Fruit fly (Drosophila melanogaster): ENCODE results near the gene CG8492.
A peak's percentile ranks its signal among the peaks of the same experiment; 100 is the strongest.

CG8492 gene

DNA sequence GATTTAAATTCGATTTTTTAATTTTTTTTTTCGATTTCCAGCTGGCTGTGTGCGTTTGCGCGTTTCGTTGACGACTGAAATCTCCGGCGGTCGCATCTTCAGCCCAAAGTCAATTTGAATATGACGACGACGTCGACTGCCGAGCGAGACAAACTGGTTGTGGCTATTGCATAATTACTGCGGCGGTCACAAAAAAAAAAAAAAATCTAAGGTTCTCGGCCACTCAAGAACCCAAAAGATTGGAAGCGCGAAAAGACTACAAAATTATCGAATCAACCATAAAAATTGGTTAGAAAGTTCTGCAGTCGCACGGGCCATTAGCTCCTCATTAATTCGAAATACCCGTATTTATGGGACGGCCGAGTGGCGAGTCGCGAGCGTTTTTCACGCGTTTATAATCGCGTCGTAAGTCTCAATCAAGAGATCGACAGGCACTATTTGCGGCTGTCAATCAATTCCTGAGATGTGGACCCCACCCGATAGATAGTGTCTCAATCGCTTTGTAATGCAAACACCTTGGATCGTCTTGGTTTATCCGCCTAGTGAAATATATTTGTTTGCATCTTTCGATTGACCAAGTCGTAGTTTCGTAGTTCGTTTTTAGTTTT, at the start of gene CG8492:
TSS of gene CG8492 (minus strand) at position 51 of the 608 bp plus-strand sequence.
- no peak for TF ChIP-seq lilli (GFP tag; optimal IDR thresholded peaks at IDR 0.05)
- no peak for TF ChIP-seq CG6765 (GFP tag; optimal IDR thresholded peaks at IDR 0.05)
- TF ChIP-seq CG9876 (GFP tag; optimal IDR thresholded peaks at IDR 0.05): no peak
- TF ChIP-seq sqz (GFP tag; optimal IDR thresholded peaks at IDR 0.05): peak; percentile 43
- no peak for TF ChIP-seq CG8290 (GFP tag; optimal IDR thresholded peaks at IDR 0.05)
- TF ChIP-seq CG8290 (tag; optimal IDR thresholded peaks at IDR 0.05): no peak
- no peak for TF ChIP-seq cato (GFP tag; optimal IDR thresholded peaks at IDR 0.05; ENCODE audit: borderline replicate concordance)
- no peak for TF ChIP-seq CG7271 (tag; optimal IDR thresholded peaks at IDR 0.05)
- no peak for TF ChIP-seq CG11398 (GFP tag; optimal IDR thresholded peaks at IDR 0.05)
- peak; percentile 63; the same call in 2 of the 4 replicates for TF ChIP-seq chinmo (GFP tag; IDR thresholded peaks at IDR 0.05; ENCODE audit: partially characterized antibody)
- peak; percentile 98 for TF ChIP-seq CG8359 (GFP tag; optimal IDR thresholded peaks at IDR 0.05; ENCODE audit: borderline replicate concordance)
- no peak for TF ChIP-seq gfzf (GFP tag; optimal IDR thresholded peaks at IDR 0.05)
- TF ChIP-seq ftz-f1 (GFP tag; optimal IDR thresholded peaks at IDR 0.05): no peak
- TF ChIP-seq Mad (GFP tag; optimal IDR thresholded peaks at IDR 0.05): no peak
- TF ChIP-seq grn (GFP tag; optimal IDR thresholded peaks at IDR 0.05): no peak
- TF ChIP-seq esg (GFP tag; conservative IDR thresholded peaks at IDR 0.05): no peak
- TF ChIP-seq Asciz (GFP tag; optimal IDR thresholded peaks at IDR 0.05): no peak
- TF ChIP-seq gem (tag; optimal IDR thresholded peaks at IDR 0.05): no peak
- TF ChIP-seq CG15514 (GFP tag; optimal IDR thresholded peaks at IDR 0.05): no peak
- peak; percentile 53; the same call in 1 of the 2 replicates for TF ChIP-seq vvl (GFP tag; IDR thresholded peaks at IDR 0.05)
- no peak for TF ChIP-seq Stat92E (GFP tag; optimal IDR thresholded peaks at IDR 0.05)
- no peak for TF ChIP-seq CG13424 (tag; optimal IDR thresholded peaks at IDR 0.05)
- TF ChIP-seq CG12391 (tag; optimal IDR thresholded peaks at IDR 0.05): no peak
- TF ChIP-seq CG30431 (GFP tag; optimal IDR thresholded peaks at IDR 0.05): no peak

DNA sequence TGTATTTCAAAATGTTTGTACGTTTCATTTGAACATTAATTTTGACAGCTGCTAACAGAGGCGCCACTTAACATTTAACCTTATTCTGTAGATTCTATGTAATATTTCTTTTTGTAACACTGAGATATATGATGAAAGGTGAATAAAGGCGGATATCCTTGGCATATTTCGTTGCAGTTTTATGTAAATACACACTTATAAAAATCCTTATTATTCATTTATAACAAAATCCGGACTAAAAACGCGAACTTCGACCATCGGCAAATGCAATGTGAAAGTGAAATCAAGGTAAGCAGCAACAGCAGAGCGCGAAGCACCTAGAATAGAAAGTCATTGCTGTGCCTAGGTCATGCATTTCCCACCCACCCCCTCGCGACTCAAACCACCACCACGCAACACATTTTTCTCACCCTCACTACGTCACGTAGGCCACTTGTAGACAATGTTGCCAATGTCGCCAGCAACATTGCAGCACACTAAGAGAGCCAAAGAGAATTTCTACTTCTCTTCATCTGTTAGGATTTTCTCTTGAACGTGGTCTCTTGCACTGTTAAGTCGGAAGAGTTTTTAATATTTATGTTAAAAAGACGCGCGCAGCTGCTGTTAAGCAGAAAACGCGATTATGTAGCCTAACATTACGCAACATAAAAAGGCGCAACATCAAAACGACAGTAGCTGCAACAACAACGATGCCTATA, 49.5 kb upstream of the CG8492 start:
- no peak for TF ChIP-seq dati (GFP tag; IDR thresholded peaks at IDR 0.05)
- TF ChIP-seq CG11504 (tag; optimal IDR thresholded peaks at IDR 0.05): peak; percentile 100
- TF ChIP-seq CG8478 (optimal IDR thresholded peaks at IDR 0.05): no peak
- no peak for TF ChIP-seq bbx (GFP tag; IDR thresholded peaks at IDR 0.05; ENCODE audit: partially characterized antibody)
- TF ChIP-seq CG32767 (GFP tag; IDR thresholded peaks at IDR 0.05): no peak
- no peak for TF ChIP-seq Awh (GFP tag; IDR thresholded peaks at IDR 0.05)
- TF ChIP-seq otp (GFP tag; IDR thresholded peaks at IDR 0.05): no peak
- peak; percentile 30 for TF ChIP-seq cg (GFP tag; optimal IDR thresholded peaks at IDR 0.05)
- no peak for TF ChIP-seq CG11247 (GFP tag; IDR thresholded peaks at IDR 0.05)
- TF ChIP-seq scrt (GFP tag; optimal IDR thresholded peaks at IDR 0.05): no peak
- TF ChIP-seq HLHmδ (GFP tag; optimal IDR thresholded peaks at IDR 0.05): no peak
- TF ChIP-seq CG1603 (tag; optimal IDR thresholded peaks at IDR 0.05): no peak
- TF ChIP-seq sens (GFP tag): peak; percentile 50
- no peak for TF ChIP-seq sr (GFP tag; IDR thresholded peaks at IDR 0.05)
- TF ChIP-seq fd96Cb (tag; optimal IDR thresholded peaks at IDR 0.05): no peak
- no peak for TF ChIP-seq CG3065 (GFP tag; optimal IDR thresholded peaks at IDR 0.05)
- no peak for TF ChIP-seq CG5953 (GFP tag; IDR thresholded peaks at IDR 0.05)
- no peak for TF ChIP-seq inv (GFP tag; IDR thresholded peaks at IDR 0.05; ENCODE audit: partially characterized antibody)
- TF ChIP-seq CG31388 (GFP tag; optimal IDR thresholded peaks at IDR 0.05): no peak
- TF ChIP-seq sens-2 (GFP tag; IDR thresholded peaks at IDR 0.05): no peak
- no peak for TF ChIP-seq CG10267 (tag; optimal IDR thresholded peaks at IDR 0.05)
- TF ChIP-seq klu (GFP tag; IDR thresholded peaks at IDR 0.05): no peak
- TF ChIP-seq lola (GFP tag; optimal IDR thresholded peaks at IDR 0.05): no peak
- no peak for TF ChIP-seq kah (GFP tag; optimal IDR thresholded peaks at IDR 0.05)
- TF ChIP-seq CG4328 (GFP tag; optimal IDR thresholded peaks at IDR 0.05): no peak
- no peak for TF ChIP-seq CG18619 (GFP tag; optimal IDR thresholded peaks at IDR 0.05)

Data from whole organism, embryonic.